Fruit fly (Drosophila melanogaster) whole organism: ENCODE results near the gene CG44002.

Experiments used
- Dll ChIP-seq: fragments of >200 bp; optimal IDR thresholded peaks from 2 replicates; lab custom pipeline; 2017
- EcR ChIP-seq, 2 experiments: fragments of >200 bp; optimal IDR thresholded peaks; 2 replicates each; lab custom pipeline; 2017; ENCODE audit warnings: missing biosample characterization in 2 of 2, missing genetic modification characterization in 2 of 2, missing genetic modification reagents in 2 of 2
- pan ChIP-seq: fragments of >200 bp; optimal IDR thresholded peaks from 2 replicates; lab custom pipeline; 2017
- psq ChIP-seq: fragments of >200 bp; optimal IDR thresholded peaks from 2 replicates; lab custom pipeline; 2017
- usp ChIP-seq: fragments of >200 bp; optimal IDR thresholded peaks from 2 replicates; lab custom pipeline; 2017; ENCODE audit warnings: missing biosample characterization, missing genetic modification characterization, mixed read lengths

DNA sequence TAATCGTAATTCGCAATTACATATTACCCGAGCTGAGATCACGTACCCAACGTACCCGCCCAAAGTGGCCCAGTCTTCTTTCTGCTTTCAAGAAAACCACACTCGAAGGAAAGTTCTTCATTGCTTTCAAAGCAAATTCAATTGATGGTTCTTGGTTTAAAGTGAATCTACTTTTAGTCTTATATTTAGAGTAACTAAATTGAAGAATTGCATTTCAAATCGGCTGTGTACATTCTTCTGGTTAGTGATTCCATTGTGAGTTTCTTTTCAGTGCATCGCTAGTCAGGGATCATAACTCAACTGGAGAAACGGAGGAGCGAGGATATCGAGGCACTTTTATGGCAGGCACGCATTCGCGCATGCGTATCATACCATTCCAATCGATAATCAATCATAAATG is 19.2 kb downstream of the CG44002 start:
- TF ChIP-seq pan (lab: Kevin White, UChicago) (no peak), EcR (GFP tag; optimal IDR thresholded peaks at IDR 0.05; lab: Kevin White, UChicago) (no peak), Dll (lab: Kevin White, UChicago) (no peak), psq (lab: Kevin White, UChicago) (no peak), usp (GFP tag; lab: Kevin White, UChicago) (no peak)
